Worm (Caenorhabditis elegans) whole organism, L1 larva: ENCODE data around the gene C03H5.6.

ENCODE experiments used
- aly-2 ChIP-seq: fragments of 150-350 bp; optimal IDR thresholded peaks from 2 replicates; lab custom pipeline; 2014; ENCODE audit warnings: missing biosample characterization, missing genetic modification characterization
- ama-1 ChIP-seq: fragments of 150-350 bp; optimal IDR thresholded peaks from 2 replicates; lab custom pipeline; 2014
- ceh-82 ChIP-seq, 3 experiments: fragments of 150-350 bp in 1 of 3; sonication (generic microtip) in 2 of 3; optimal IDR thresholded peaks; 2 replicates each; lab custom pipeline; 2014 to 2017; ENCODE audit warnings: missing biosample characterization in 3 of 3, missing genetic modification characterization in 3 of 3
- ceh-90 ChIP-seq: sonication (generic microtip); optimal IDR thresholded peaks from 2 replicates; lab custom pipeline; 2016; ENCODE audit warnings: missing genetic modification characterization, missing compliant biosample characterization
- elt-3 ChIP-seq, 6 experiments: fragments of 150-350 bp in 1 of 6; sonication (generic microtip); optimal IDR thresholded peaks; 2 replicates each; lab custom pipeline; 2017 to 2018; ENCODE audit warnings: missing biosample characterization in 6 of 6, missing genetic modification characterization in 6 of 6, inconsistent platforms in 1 of 6
- mdl-1 ChIP-seq, 2 experiments: fragments of 150-350 bp; optimal IDR thresholded peaks; 2 replicates each; lab custom pipeline; 2014 to 2017; ENCODE audit warnings: missing biosample characterization in 2 of 2, missing genetic modification characterization in 2 of 2, inconsistent platforms in 1 of 2
- mep-1 ChIP-seq: fragments of 150-350 bp; optimal IDR thresholded peaks from 2 replicates; lab custom pipeline; 2014; ENCODE audit warnings: missing biosample characterization, missing genetic modification characterization
- nhr-237 ChIP-seq: fragments of 150-350 bp; optimal IDR thresholded peaks from 2 replicates; lab custom pipeline; 2014; ENCODE audit warnings: missing biosample characterization, missing genetic modification characterization
- pax-3 ChIP-seq: fragments of 200-800 bp; sonication (Bioruptor generic); optimal IDR thresholded peaks from 2 replicates; lab custom pipeline; 2018; ENCODE audit warnings: mild to moderate bottlenecking, missing genetic modification characterization, moderate library complexity, missing compliant biosample characterization
- skn-1 ChIP-seq: fragments of 150-350 bp; optimal IDR thresholded peaks from 2 replicates; lab custom pipeline; 2014; ENCODE audit warnings: missing biosample characterization, missing genetic modification characterization

DNA sequence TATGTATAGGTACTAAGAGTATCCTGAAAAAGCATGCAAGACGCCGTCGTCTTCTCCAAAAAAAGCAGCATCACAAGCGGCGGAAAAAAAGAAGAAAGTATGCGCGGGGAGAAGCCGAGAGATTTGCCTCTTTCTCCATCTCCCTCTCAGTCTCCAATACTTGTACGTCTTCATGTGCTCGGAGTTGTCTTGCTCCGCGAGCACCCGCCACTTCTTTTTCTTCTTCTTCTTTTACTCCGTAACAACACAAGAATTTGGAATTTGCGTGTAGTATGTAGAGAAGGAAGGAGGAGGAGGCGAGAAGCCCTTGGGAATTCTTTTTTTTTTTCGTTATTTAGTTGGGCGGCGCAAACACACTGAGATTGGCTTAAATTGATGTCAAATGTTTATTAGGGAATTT lies 2.0 kb upstream of the C03H5.6 start:
- TF ChIP-seq ama-1 (lab: Kevin White, UChicago): no peak
- peak; percentile 26 for TF ChIP-seq mep-1 (tag; lab: Kevin White, UChicago)
- no peak for TF ChIP-seq pax-3 (tag; lab: Kevin White, UChicago)
- no peak for TF ChIP-seq skn-1 (tag; lab: Kevin White, UChicago)
- no peak for TF ChIP-seq nhr-237
- TF ChIP-seq mdl-1 (tag; optimal IDR thresholded peaks at IDR 0.05; lab: Kevin White, UChicago): no peak
- no peak for TF ChIP-seq aly-2 (tag; lab: Kevin White, UChicago)
- no peak for TF ChIP-seq elt-3 (tag; optimal IDR thresholded peaks at IDR 0.05; lab: Kevin White, UChicago)
- no peak for TF ChIP-seq ceh-90 (tag; lab: Kevin White, UChicago)
- peak in 1 of 3 experiments; percentile 51 for TF ChIP-seq ceh-82 (tag; optimal IDR thresholded peaks at IDR 0.05; lab: Kevin White, UChicago)
